Worm (Caenorhabditis elegans): ENCODE data around the gene C47E8.4.

DNA sequence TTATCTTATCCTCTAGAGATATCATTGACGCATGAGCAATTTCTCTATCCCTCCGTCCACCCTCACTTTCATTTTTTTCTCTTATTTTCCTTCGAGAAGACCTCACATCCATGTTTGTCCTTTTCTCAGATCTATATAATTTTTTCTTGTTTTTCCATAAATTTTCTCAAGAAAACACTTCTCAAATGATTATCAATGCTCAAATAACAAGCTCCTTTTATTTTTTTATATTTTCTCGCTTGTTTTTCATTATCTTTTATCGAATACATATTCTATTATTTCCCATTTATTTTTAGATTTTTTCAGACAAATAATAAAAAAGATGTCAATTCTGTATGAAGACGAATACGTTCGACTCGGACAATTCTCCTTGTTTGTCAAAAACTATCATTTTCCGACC is 37.7 kb upstream of the C47E8.4 start, which contains the start of gene R08A2.7:
- TF ChIP-seq med-1 (GFP tag; optimal IDR thresholded peaks at IDR 0.05; ENCODE audit: insufficient read depth) (no peak), flt-1 (GFP tag; IDR thresholded peaks at IDR 0.05) (no peak), klf-2 (GFP tag; conservative IDR thresholded peaks at IDR 0.05) (no peak)

Measured in whole organism, midembryonic.